Worm (Caenorhabditis elegans) whole organism, L1 larva: ENCODE data around the gene C34F6.9.

Experiments
- F16B12.6 ChIP-seq: fragments of 150-350 bp; optimal IDR thresholded peaks from 2 replicates; lab custom pipeline; 2014; ENCODE audit warnings: missing biosample characterization, missing genetic modification characterization
- alr-1 ChIP-seq: fragments of 200-800 bp; sonication (Bioruptor generic); optimal IDR thresholded peaks from 2 replicates; lab custom pipeline; 2018; ENCODE audit warnings: borderline replicate concordance, mild to moderate bottlenecking, missing genetic modification characterization, missing compliant biosample characterization
- aly-2 ChIP-seq: fragments of 150-350 bp; optimal IDR thresholded peaks from 2 replicates; lab custom pipeline; 2014; ENCODE audit warnings: missing biosample characterization, missing genetic modification characterization
- ama-1 ChIP-seq: fragments of 150-350 bp; optimal IDR thresholded peaks from 2 replicates; lab custom pipeline; 2014
- blmp-1 ChIP-seq: fragments of 150-350 bp; optimal IDR thresholded peaks from 2 replicates; lab custom pipeline; 2014; ENCODE audit warnings: missing biosample characterization, missing genetic modification characterization
- ceh-63 ChIP-seq: fragments of 200-800 bp; sonication (Bioruptor generic); optimal IDR thresholded peaks from 2 replicates; lab custom pipeline; 2018; ENCODE audit warnings: mild to moderate bottlenecking, missing genetic modification characterization, missing compliant biosample characterization
- ces-1 ChIP-seq: fragments of 150-350 bp; optimal IDR thresholded peaks from 2 replicates; lab custom pipeline; 2014; ENCODE audit warnings: missing biosample characterization, missing genetic modification reagents, missing genetic modification characterization
- dpl-1 ChIP-seq, 3 experiments: fragments of 150-350 bp in 2 of 3; sonication (generic microtip) in 1 of 3; optimal IDR thresholded peaks; 2 replicates each; lab custom pipeline; 2014 to 2017; ENCODE audit warnings: missing biosample characterization in 3 of 3, missing genetic modification characterization in 3 of 3, missing genetic modification reagents in 3 of 3
- efl-1 ChIP-seq, 4 experiments: fragments of 150-350 bp; optimal IDR thresholded peaks in 3 of 4; peaks in 1 of 4; 1 replicate in 1 of 4; 2 replicates in 3 of 4; lab custom pipeline; 2014; ENCODE audit warnings: missing biosample characterization in 2 of 4, missing genetic modification characterization in 2 of 4, missing genetic modification reagents in 2 of 4
- efl-3 ChIP-seq: fragments of 200-800 bp; sonication (Bioruptor generic); optimal IDR thresholded peaks from 2 replicates; lab custom pipeline; 2018; ENCODE audit warnings: mild to moderate bottlenecking, missing genetic modification characterization, missing compliant biosample characterization
- egl-27 ChIP-seq, 2 experiments: fragments of 150-350 bp in 1 of 2; sonication (generic microtip); optimal IDR thresholded peaks; 3 replicates each; lab custom pipeline; 2017 to 2018; ENCODE audit warnings: missing biosample characterization in 2 of 2, missing genetic modification characterization in 2 of 2, missing genetic modification reagents in 2 of 2
- elt-2 ChIP-seq: sonication (generic microtip); optimal IDR thresholded peaks from 2 replicates; lab custom pipeline; 2016; ENCODE audit warnings: missing genetic modification characterization, mild to moderate bottlenecking, inconsistent platforms, missing compliant biosample characterization, missing genetic modification reagents
- fkh-10 ChIP-seq: sonication (generic microtip); optimal IDR thresholded peaks from 2 replicates; lab custom pipeline; 2017; ENCODE audit warnings: missing biosample characterization, missing genetic modification reagents, missing genetic modification characterization
- fkh-4 ChIP-seq: sonication (generic microtip); optimal IDR thresholded peaks from 2 replicates; lab custom pipeline; 2016; ENCODE audit warnings: missing compliant biosample characterization, missing genetic modification characterization, borderline replicate concordance
- fkh-8 ChIP-seq: sonication (generic microtip); optimal IDR thresholded peaks from 2 replicates; lab custom pipeline; 2016; ENCODE audit warnings: mild to moderate bottlenecking, missing genetic modification characterization, missing compliant biosample characterization
- hlh-17 ChIP-seq: fragments of 200-800 bp; sonication (Bioruptor generic); optimal IDR thresholded peaks from 2 replicates; lab custom pipeline; 2018; ENCODE audit warnings: missing genetic modification characterization, mild to moderate bottlenecking, missing compliant biosample characterization, moderate library complexity, borderline replicate concordance
- hlh-4 ChIP-seq: sonication (generic microtip); optimal IDR thresholded peaks from 2 replicates; lab custom pipeline; 2016; ENCODE audit warnings: mild to moderate bottlenecking, missing genetic modification characterization, missing compliant biosample characterization
- irx-1 ChIP-seq: sonication (generic microtip); optimal IDR thresholded peaks from 2 replicates; lab custom pipeline; 2016; ENCODE audit warnings: missing genetic modification characterization, missing compliant biosample characterization
- isw-1 ChIP-seq: fragments of 200-800 bp; sonication (Bioruptor generic); IDR thresholded peaks from 2 replicates; pipeline ENCODE4 v1.3.6; 2022; ENCODE audit warnings: missing genetic modification characterization, missing compliant biosample characterization
- lin-14 ChIP-seq: fragments of 200-800 bp; sonication (Bioruptor generic); optimal IDR thresholded peaks from 2 replicates; lab custom pipeline; 2018; ENCODE audit warnings: mild to moderate bottlenecking, missing genetic modification characterization, moderate library complexity, missing compliant biosample characterization
- lin-15B ChIP-seq: fragments of 150-350 bp; sonication (generic microtip); optimal IDR thresholded peaks from 3 replicates; lab custom pipeline; 2014; ENCODE audit warnings: missing biosample characterization, missing genetic modification characterization
- lin-35 ChIP-seq, 2 experiments: fragments of 150-350 bp; optimal IDR thresholded peaks; 2 replicates each; lab custom pipeline; 2014; ENCODE audit warnings: missing biosample characterization in 2 of 2, missing genetic modification characterization in 2 of 2, missing genetic modification reagents in 2 of 2
- mep-1 ChIP-seq: fragments of 150-350 bp; optimal IDR thresholded peaks from 2 replicates; lab custom pipeline; 2014; ENCODE audit warnings: missing biosample characterization, missing genetic modification characterization
- nhr-19 ChIP-seq: fragments of 200-800 bp; sonication (Bioruptor generic); conservative IDR thresholded peaks from 2 replicates; pipeline ENCODE4 v1.3.6; 2022; ENCODE audit warnings: missing genetic modification characterization, missing compliant biosample characterization
- nhr-237 ChIP-seq: fragments of 150-350 bp; optimal IDR thresholded peaks from 2 replicates; lab custom pipeline; 2014; ENCODE audit warnings: missing biosample characterization, missing genetic modification characterization
- nhr-28 ChIP-seq: fragments of 150-350 bp; optimal IDR thresholded peaks from 2 replicates; lab custom pipeline; 2014; ENCODE audit warnings: missing biosample characterization, missing genetic modification characterization
- nhr-47 ChIP-seq: sonication (generic microtip); optimal IDR thresholded peaks from 2 replicates; lab custom pipeline; 2016; ENCODE audit warnings: mild to moderate bottlenecking, missing genetic modification characterization, moderate library complexity, missing compliant biosample characterization
- nhr-71 ChIP-seq: sonication (generic microtip); optimal IDR thresholded peaks from 2 replicates; lab custom pipeline; 2016; ENCODE audit warnings: mild to moderate bottlenecking, missing genetic modification characterization, moderate library complexity, missing compliant biosample characterization
- nhr-76 ChIP-seq: sonication (generic microtip); optimal IDR thresholded peaks from 2 replicates; lab custom pipeline; 2017; ENCODE audit warnings: missing biosample characterization, missing genetic modification characterization
- nhr-90 ChIP-seq: sonication (generic microtip); optimal IDR thresholded peaks from 2 replicates; lab custom pipeline; 2016; ENCODE audit warnings: mild to moderate bottlenecking, missing genetic modification characterization, missing compliant biosample characterization; ENCODE audit not compliant: poor library complexity
- pag-3 ChIP-seq: sonication (generic microtip); optimal IDR thresholded peaks from 2 replicates; lab custom pipeline; 2017; ENCODE audit warnings: missing genetic modification characterization, mild to moderate bottlenecking, missing compliant biosample characterization, antibody characterized with exemption, borderline replicate concordance; ENCODE audit not compliant: insufficient read depth
- rnt-1 ChIP-seq: sonication (generic microtip); optimal IDR thresholded peaks from 2 replicates; lab custom pipeline; 2016; ENCODE audit warnings: mild to moderate bottlenecking, missing genetic modification characterization, moderate library complexity, missing compliant biosample characterization
- skn-1 ChIP-seq: fragments of 150-350 bp; optimal IDR thresholded peaks from 2 replicates; lab custom pipeline; 2014; ENCODE audit warnings: missing biosample characterization, missing genetic modification characterization
- snpc-4 ChIP-seq: fragments of 150-350 bp; optimal IDR thresholded peaks from 2 replicates; lab custom pipeline; 2014; ENCODE audit warnings: missing biosample characterization, missing genetic modification characterization
- sptf-1 ChIP-seq: fragments of 150-350 bp; optimal IDR thresholded peaks from 2 replicates; lab custom pipeline; 2014; ENCODE audit warnings: missing biosample characterization, missing genetic modification characterization
- sup-37 ChIP-seq: fragments of 200-800 bp; sonication (Bioruptor generic); optimal IDR thresholded peaks from 2 replicates; lab custom pipeline; 2018; ENCODE audit warnings: mild to moderate bottlenecking, missing genetic modification characterization, missing compliant biosample characterization
- swsn-7 ChIP-seq: sonication (generic microtip); optimal IDR thresholded peaks from 2 replicates; lab custom pipeline; 2016; ENCODE audit warnings: missing genetic modification characterization, missing compliant biosample characterization
- tbx-2 ChIP-seq: sonication (generic microtip); optimal IDR thresholded peaks from 2 replicates; lab custom pipeline; 2016; ENCODE audit warnings: missing genetic modification characterization, missing compliant biosample characterization
- unc-130 ChIP-seq: fragments of 150-350 bp; optimal IDR thresholded peaks from 2 replicates; lab custom pipeline; 2017; ENCODE audit warnings: missing biosample characterization, missing genetic modification characterization, inconsistent platforms
- unc-62 ChIP-seq: fragments of 150-350 bp; optimal IDR thresholded peaks from 2 replicates; lab custom pipeline; 2014; ENCODE audit warnings: missing biosample characterization, missing genetic modification reagents, missing genetic modification characterization
- vab-15 ChIP-seq: sonication (generic microtip); optimal IDR thresholded peaks from 2 replicates; lab custom pipeline; 2017; ENCODE audit warnings: missing genotype, mild to moderate bottlenecking, missing genetic modification characterization, missing compliant biosample characterization
- zag-1 ChIP-seq: fragments of 150-350 bp; optimal IDR thresholded peaks from 2 replicates; lab custom pipeline; 2014; ENCODE audit warnings: missing biosample characterization, missing genetic modification characterization
- zip-4 ChIP-seq: fragments of 200-800 bp; sonication (Bioruptor generic); optimal IDR thresholded peaks from 2 replicates; lab custom pipeline; 2018; ENCODE audit warnings: mild to moderate bottlenecking, missing genetic modification characterization, moderate library complexity, missing compliant biosample characterization
- ztf-11 ChIP-seq, 2 experiments: sonication (generic microtip); optimal IDR thresholded peaks; 2 replicates each; lab custom pipeline; 2016 to 2017; ENCODE audit warnings: missing genetic modification characterization in 2 of 2, missing biosample characterization in 1 of 2, missing compliant biosample characterization in 1 of 2
- ztf-4 ChIP-seq: fragments of 150-350 bp; optimal IDR thresholded peaks from 2 replicates; lab custom pipeline; 2014; ENCODE audit warnings: missing biosample characterization, missing genetic modification characterization

C34F6.9 gene

ce11 chrX:11266711-11267110 lies 44.3 kb upstream of the C34F6.9 start, which contains the start of gene C03A3.9:
Gene C03A3.9, plus strand, starts transcription at chrX:11267011.
- no peak for TF ChIP-seq efl-3 (GFP tag; lab: Kevin White, UChicago)
- TF ChIP-seq blmp-1 (tag; lab: Kevin White, UChicago), result peak; percentile 14

DNA sequence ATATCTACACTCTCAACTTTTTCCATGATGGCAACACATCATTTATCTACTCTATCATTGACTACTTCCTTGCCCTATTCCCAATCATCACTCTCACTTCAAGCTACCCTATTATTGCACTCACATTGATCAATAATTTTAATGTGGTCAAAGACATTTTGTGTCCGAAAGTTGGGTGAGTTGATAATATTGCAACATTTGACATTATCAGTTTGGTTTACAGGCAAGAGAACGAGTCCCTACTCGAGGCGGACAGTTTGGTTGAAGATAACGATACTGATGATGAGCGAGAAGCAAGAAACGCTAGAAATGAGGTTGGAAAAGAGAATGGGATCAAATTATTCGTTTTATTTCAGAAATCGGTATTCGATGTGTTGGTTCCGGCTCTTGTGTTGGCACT lies 42.3 kb upstream of the C34F6.9 start:
- TF ChIP-seq lin-35 (GFP tag; optimal IDR thresholded peaks at IDR 0.05; lab: Kevin White, UChicago) (peak in 1 of 2 experiments; percentile 32), tbx-2 (tag; lab: Kevin White, UChicago) (no peak), lin-14 (GFP tag; lab: Kevin White, UChicago) (peak; percentile 20), elt-2 (tag; lab: Kevin White, UChicago) (peak; percentile 71), pag-3 (tag; lab: Kevin White, UChicago) (no peak)

ce11 chrX:11262319-11263074 lies 40.0 kb upstream of the C34F6.9 start, which contains the start of gene C03A3.2:
Gene C03A3.2, plus strand, starts transcription at chrX:11262848.
- no peak for TF ChIP-seq alr-1 (tag; lab: Kevin White, UChicago)
- TF ChIP-seq pag-3 (tag; lab: Kevin White, UChicago), result no peak
- TF ChIP-seq fkh-8 (tag; lab: Kevin White, UChicago), result peak; percentile 78
- peak; percentile 67 for TF ChIP-seq nhr-47
- TF ChIP-seq nhr-28 (tag; lab: Kevin White, UChicago), result no peak
- peak; percentile 55 for TF ChIP-seq rnt-1 (tag; lab: Kevin White, UChicago)
- no peak for TF ChIP-seq zag-1
- TF ChIP-seq isw-1 (GFP tag; lab: Robert Waterston, UW), result peak; percentile 22; the same call in 1 of the 2 replicates
- TF ChIP-seq lin-15B (tag; lab: Kevin White, UChicago), result peak; percentile 54
- peak; percentile 5 for TF ChIP-seq elt-2 (tag; lab: Kevin White, UChicago)
- TF ChIP-seq hlh-4 (tag; lab: Kevin White, UChicago), result no peak
- TF ChIP-seq snpc-4 (tag; lab: Kevin White, UChicago), result peak; percentile 39
- TF ChIP-seq vab-15 (tag; lab: Kevin White, UChicago), result peak; percentile 92
- no peak for TF ChIP-seq nhr-76 (tag; lab: Kevin White, UChicago)
- TF ChIP-seq ceh-63, result no peak
- no peak for TF ChIP-seq fkh-4 (tag; lab: Kevin White, UChicago)
- TF ChIP-seq ces-1 (GFP tag; lab: Kevin White, UChicago), result no peak
- no peak for TF ChIP-seq nhr-90 (tag; lab: Kevin White, UChicago)
- peak; percentile 67 for TF ChIP-seq swsn-7
- TF ChIP-seq ztf-4 (tag; lab: Kevin White, UChicago), result peak; percentile 11
- TF ChIP-seq egl-27 (tag; optimal IDR thresholded peaks at IDR 0.05; lab: Kevin White, UChicago), result no peak
- TF ChIP-seq hlh-17 (GFP tag; lab: Kevin White, UChicago), result no peak
- peak; percentile 64 for TF ChIP-seq fkh-10 (GFP tag; lab: Kevin White, UChicago)
- TF ChIP-seq sup-37 (GFP tag; lab: Kevin White, UChicago), result no peak
- no peak for TF ChIP-seq unc-62 (GFP tag; lab: Kevin White, UChicago)
- peak; percentile 26 for TF ChIP-seq irx-1 (tag; lab: Kevin White, UChicago)
- TF ChIP-seq dpl-1 (GFP tag; optimal IDR thresholded peaks at IDR 0.05; lab: Kevin White, UChicago), result peak; percentile 38 to 79 (median 61)
- no peak for TF ChIP-seq unc-130 (tag; lab: Kevin White, UChicago)
- TF ChIP-seq ztf-11 (tag; optimal IDR thresholded peaks at IDR 0.05; lab: Kevin White, UChicago), result no peak
- peak; percentile 76 for TF ChIP-seq nhr-71 (tag; lab: Kevin White, UChicago)
- TF ChIP-seq blmp-1 (tag; lab: Kevin White, UChicago), result peak; percentile 97
- peak; percentile 33 for TF ChIP-seq nhr-19 (GFP tag; lab: Robert Waterston, UW)
- peak; percentile 50 to 72 for TF ChIP-seq efl-1 (optimal IDR thresholded peaks at IDR 0.05; lab: Kevin White, UChicago)
- peak; percentile 49 to 92 for TF ChIP-seq efl-1 (GFP tag; optimal IDR thresholded peaks at IDR 0.05 in 1 of 2; lab: Kevin White, UChicago)
- no peak for TF ChIP-seq aly-2 (tag; lab: Kevin White, UChicago)
- no peak for TF ChIP-seq F16B12.6
- peak; percentile 71 for TF ChIP-seq mep-1 (tag; lab: Kevin White, UChicago)
- no peak for TF ChIP-seq ama-1 (lab: Kevin White, UChicago)
- no peak for TF ChIP-seq sptf-1
- no peak for TF ChIP-seq zip-4 (GFP tag; lab: Kevin White, UChicago)
- peak; percentile 96 for TF ChIP-seq lin-14 (GFP tag; lab: Kevin White, UChicago)
- TF ChIP-seq nhr-237 (tag; lab: Kevin White, UChicago), result no peak
- peak; percentile 14 for TF ChIP-seq skn-1 (tag; lab: Kevin White, UChicago)
